Worm (Caenorhabditis elegans) whole organism, mixed stage, embryonic: ENCODE results near the gene F54F12.2.
A peak's percentile ranks its signal among the peaks of the same experiment; 100 is the strongest.

ENCODE experiments used
- M03D4.4 ChIP-seq: sonication (generic microtip); optimal IDR thresholded peaks from 2 replicates; lab custom pipeline; 2017; ENCODE audit warnings: mild to moderate bottlenecking, missing genetic modification characterization, missing compliant biosample characterization
- bed-3 ChIP-seq: fragments of 200-800 bp; sonication (Bioruptor generic); optimal IDR thresholded peaks from 3 replicates; lab custom pipeline; 2018; ENCODE audit warnings: mild to moderate bottlenecking, missing genetic modification characterization, moderate library complexity, missing compliant biosample characterization
- blmp-1 ChIP-seq: fragments of 150-350 bp; optimal IDR thresholded peaks from 2 replicates; lab custom pipeline; 2014; ENCODE audit warnings: missing biosample characterization, missing genetic modification characterization
- ceh-39 ChIP-seq: fragments of 150-350 bp; optimal IDR thresholded peaks from 2 replicates; lab custom pipeline; 2014; ENCODE audit warnings: missing biosample characterization, missing genetic modification characterization
- ceh-43 ChIP-seq: fragments of 200-800 bp; sonication (Bioruptor generic); optimal IDR thresholded peaks from 2 replicates; lab custom pipeline; 2018; ENCODE audit warnings: mild to moderate bottlenecking, missing genetic modification characterization, moderate library complexity, missing compliant biosample characterization
- ceh-83 ChIP-seq: fragments of 200-800 bp; sonication (Bioruptor generic); optimal IDR thresholded peaks from 2 replicates; lab custom pipeline; 2018; ENCODE audit warnings: mild to moderate bottlenecking, missing genetic modification characterization, missing compliant biosample characterization
- ces-1 ChIP-seq: fragments of 150-350 bp; optimal IDR thresholded peaks from 2 replicates; lab custom pipeline; 2014; ENCODE audit warnings: missing biosample characterization, missing genetic modification reagents, missing genetic modification characterization
- cnd-1 ChIP-seq: fragments of 200-800 bp; sonication (Bioruptor generic); optimal IDR thresholded peaks from 2 replicates; lab custom pipeline; 2018; ENCODE audit warnings: mild to moderate bottlenecking, missing genetic modification characterization, missing compliant biosample characterization
- drap-1 ChIP-seq: fragments of 200-800 bp; sonication (Bioruptor generic); optimal IDR thresholded peaks from 3 replicates; lab custom pipeline; 2018; ENCODE audit warnings: mild to moderate bottlenecking, missing genetic modification characterization, missing compliant biosample characterization
- elt-1 ChIP-seq: sonication (generic microtip); optimal IDR thresholded peaks from 2 replicates; lab custom pipeline; 2017; ENCODE audit warnings: missing genetic modification characterization, mild to moderate bottlenecking, missing compliant biosample characterization, antibody characterized with exemption, moderate library complexity, borderline replicate concordance; ENCODE audit not compliant: insufficient read depth
- elt-3 ChIP-seq: fragments of 150-350 bp; optimal IDR thresholded peaks from 2 replicates; lab custom pipeline; 2014; ENCODE audit warnings: missing biosample characterization, missing genetic modification characterization
- flh-1 ChIP-seq: fragments of 200-800 bp; sonication (Bioruptor generic); optimal IDR thresholded peaks from 2 replicates; lab custom pipeline; 2018; ENCODE audit warnings: mild to moderate bottlenecking, missing genetic modification characterization, moderate library complexity, missing compliant biosample characterization
- ham-2 ChIP-seq: fragments of 200-800 bp; sonication (Bioruptor generic); optimal IDR thresholded peaks from 2 replicates; lab custom pipeline; 2018; ENCODE audit warnings: mild to moderate bottlenecking, missing genetic modification characterization, missing compliant biosample characterization
- hlh-1 ChIP-seq: fragments of 150-350 bp; optimal IDR thresholded peaks from 2 replicates; lab custom pipeline; 2014; ENCODE audit warnings: missing biosample characterization, missing genetic modification reagents, missing genetic modification characterization
- lin-13 ChIP-seq: fragments of 150-350 bp; optimal IDR thresholded peaks from 2 replicates; lab custom pipeline; 2014; ENCODE audit warnings: missing biosample characterization, missing genetic modification characterization
- lin-32 ChIP-seq: fragments of 200-800 bp; sonication (Bioruptor generic); optimal IDR thresholded peaks from 2 replicates; lab custom pipeline; 2018; ENCODE audit warnings: mild to moderate bottlenecking, missing genetic modification characterization, missing compliant biosample characterization
- lsy-2 ChIP-seq: fragments of 150-350 bp; optimal IDR thresholded peaks from 2 replicates; lab custom pipeline; 2014; ENCODE audit warnings: missing biosample characterization, missing genetic modification characterization
- mab-5 ChIP-seq: fragments of 150-350 bp; optimal IDR thresholded peaks from 2 replicates; lab custom pipeline; 2014; ENCODE audit warnings: missing biosample characterization, missing genetic modification characterization
- mep-1 ChIP-seq: fragments of 150-350 bp; optimal IDR thresholded peaks from 2 replicates; lab custom pipeline; 2017; ENCODE audit warnings: missing biosample characterization, missing genetic modification reagents, missing genetic modification characterization, inconsistent platforms
- mls-2 ChIP-seq: sonication (generic microtip); optimal IDR thresholded peaks from 2 replicates; lab custom pipeline; 2016; ENCODE audit warnings: mild to moderate bottlenecking, missing genetic modification characterization, moderate library complexity, missing compliant biosample characterization
- nhr-12 ChIP-seq: fragments of 150-350 bp; optimal IDR thresholded peaks from 2 replicates; lab custom pipeline; 2014; ENCODE audit warnings: missing biosample characterization, missing genetic modification characterization
- nhr-2 ChIP-seq: fragments of 150-350 bp; optimal IDR thresholded peaks from 2 replicates; lab custom pipeline; 2014; ENCODE audit warnings: missing biosample characterization, missing genetic modification characterization
- nhr-237 ChIP-seq: fragments of 150-350 bp; optimal IDR thresholded peaks from 2 replicates; lab custom pipeline; 2014; ENCODE audit warnings: missing biosample characterization, missing genetic modification characterization
- nhr-28 ChIP-seq: fragments of 150-350 bp; optimal IDR thresholded peaks from 2 replicates; lab custom pipeline; 2014; ENCODE audit warnings: missing biosample characterization, missing genetic modification characterization
- nhr-76 ChIP-seq: sonication (generic microtip); optimal IDR thresholded peaks from 2 replicates; lab custom pipeline; 2017; ENCODE audit warnings: missing biosample characterization, missing genetic modification characterization
- pha-4 ChIP-seq: fragments of 150-350 bp; optimal IDR thresholded peaks from 2 replicates; lab custom pipeline; 2018; ENCODE audit warnings: missing biosample characterization, missing genetic modification reagents, missing genetic modification characterization
- sem-2 ChIP-seq: fragments of 200-800 bp; sonication (Bioruptor generic); optimal IDR thresholded peaks from 2 replicates; lab custom pipeline; 2018; ENCODE audit warnings: mild to moderate bottlenecking, missing genetic modification characterization, missing compliant biosample characterization
- snpc-4 ChIP-seq: fragments of 150-350 bp; optimal IDR thresholded peaks from 2 replicates; lab custom pipeline; 2014; ENCODE audit warnings: missing biosample characterization, missing genetic modification characterization
- sptf-1 ChIP-seq: sonication (generic microtip); optimal IDR thresholded peaks from 2 replicates; lab custom pipeline; 2017; ENCODE audit warnings: mild to moderate bottlenecking, missing genetic modification characterization, moderate library complexity, missing compliant biosample characterization
- tbx-8 ChIP-seq: fragments of 200-800 bp; sonication (Bioruptor generic); optimal IDR thresholded peaks from 2 replicates; lab custom pipeline; 2018; ENCODE audit warnings: mild to moderate bottlenecking, missing genetic modification characterization, moderate library complexity, missing compliant biosample characterization
- unc-39 ChIP-seq: fragments of 150-350 bp; optimal IDR thresholded peaks from 2 replicates; lab custom pipeline; 2014; ENCODE audit warnings: missing biosample characterization, missing genetic modification characterization
- unc-62 ChIP-seq: fragments of 150-350 bp; optimal IDR thresholded peaks from 2 replicates; lab custom pipeline; 2014; ENCODE audit warnings: missing biosample characterization, missing genetic modification reagents, missing genetic modification characterization
- zip-8 ChIP-seq: fragments of 150-350 bp; optimal IDR thresholded peaks from 2 replicates; lab custom pipeline; 2014; ENCODE audit warnings: missing biosample characterization, missing genetic modification characterization
- ztf-11 ChIP-seq: fragments of 150-350 bp; optimal IDR thresholded peaks from 2 replicates; lab custom pipeline; 2014; ENCODE audit warnings: missing biosample characterization, missing genetic modification characterization

Gene F54F12.2

ce11 chrIII:13049956-13050355 lies 10.1 kb downstream of the F54F12.2 start:
- no peak for TF ChIP-seq drap-1 (GFP tag; lab: Kevin White, UChicago)
- TF ChIP-seq nhr-76 (tag; lab: Kevin White, UChicago), result no peak
- no peak for TF ChIP-seq M03D4.4 (tag; lab: Kevin White, UChicago)
- no peak for TF ChIP-seq ztf-11
- no peak for TF ChIP-seq mep-1 (tag; lab: Kevin White, UChicago)
- TF ChIP-seq hlh-1 (tag; lab: Kevin White, UChicago), result no peak
- TF ChIP-seq bed-3 (GFP tag; lab: Kevin White, UChicago), result no peak
- TF ChIP-seq mab-5 (tag; lab: Kevin White, UChicago), result no peak
- no peak for TF ChIP-seq nhr-237 (tag; lab: Kevin White, UChicago)

ce11 chrIII:13055342-13055741 lies 15.5 kb downstream of the F54F12.2 start, which contains the start of gene F54F12.1:
Gene F54F12.1, minus strand, starts transcription at chrIII:13055442.
- TF ChIP-seq tbx-8 (GFP tag; lab: Kevin White, UChicago) (no peak), unc-62 (GFP tag; lab: Kevin White, UChicago) (no peak), sptf-1 (tag; lab: Kevin White, UChicago) (no peak), mab-5 (tag; lab: Kevin White, UChicago) (no peak), nhr-237 (tag; lab: Kevin White, UChicago) (no peak), drap-1 (GFP tag; lab: Kevin White, UChicago) (no peak), sem-2 (GFP tag; lab: Kevin White, UChicago) (no peak), elt-1 (tag; lab: Kevin White, UChicago) (no peak), ztf-11 (no peak)
- TF ChIP-seq, all 35 proteins: peak for 0

- TF ChIP-seq ham-2 (GFP tag; lab: Kevin White, UChicago) (peak; percentile 20), sptf-1 (tag; lab: Kevin White, UChicago) (no peak)
- TF ChIP-seq, all 35 proteins: peak for 1
Observed at ce11 chrIII:13056230-13056629, 16.4 kb downstream of the F54F12.2 start.

ce11 chrIII:13056735-13057134 lies 16.9 kb downstream of the F54F12.2 start:
- TF ChIP-seq nhr-12 (tag; lab: Kevin White, UChicago) (no peak), nhr-2 (tag; lab: Kevin White, UChicago) (no peak), nhr-28 (no peak)

ce11 chrIII:13058140-13058539 lies 18.3 kb downstream of the F54F12.2 start:
- TF ChIP-seq zip-8 (tag; lab: Kevin White, UChicago), result no peak
- no peak for TF ChIP-seq lin-13
- TF ChIP-seq hlh-1 (tag; lab: Kevin White, UChicago), result no peak
- no peak for TF ChIP-seq ces-1 (GFP tag; lab: Kevin White, UChicago)
- TF ChIP-seq nhr-2 (tag; lab: Kevin White, UChicago), result no peak
- TF ChIP-seq mab-5 (tag; lab: Kevin White, UChicago), result no peak
- no peak for TF ChIP-seq tbx-8 (GFP tag; lab: Kevin White, UChicago)
- TF ChIP-seq ceh-83, result no peak
- TF ChIP-seq sem-2 (GFP tag; lab: Kevin White, UChicago), result no peak
- no peak for TF ChIP-seq elt-3
- TF ChIP-seq nhr-76 (tag; lab: Kevin White, UChicago), result no peak
- no peak for TF ChIP-seq ceh-39 (tag; lab: Kevin White, UChicago)
- TF ChIP-seq bed-3 (GFP tag; lab: Kevin White, UChicago), result no peak
- TF ChIP-seq nhr-28, result no peak
- TF ChIP-seq mep-1 (tag; lab: Kevin White, UChicago), result no peak

ce11 chrIII:13059335-13059734 lies 19.5 kb downstream of the F54F12.2 start:
- TF ChIP-seq ztf-11, result no peak
- TF ChIP-seq nhr-237 (tag; lab: Kevin White, UChicago), result no peak
- TF ChIP-seq M03D4.4 (tag; lab: Kevin White, UChicago), result no peak
- TF ChIP-seq flh-1 (GFP tag; lab: Kevin White, UChicago), result no peak
- no peak for TF ChIP-seq elt-3
- no peak for TF ChIP-seq unc-39
- no peak for TF ChIP-seq blmp-1
- TF ChIP-seq, all 35 proteins: peak for 0

- TF ChIP-seq lin-32 (GFP tag; lab: Kevin White, UChicago), result no peak
- peak; percentile 89 for TF ChIP-seq pha-4 (tag; lab: Kevin White, UChicago)
- no peak for TF ChIP-seq cnd-1
- TF ChIP-seq elt-1 (tag; lab: Kevin White, UChicago), result no peak
- peak; percentile 43 for TF ChIP-seq mls-2 (tag; lab: Kevin White, UChicago)
- TF ChIP-seq sem-2 (GFP tag; lab: Kevin White, UChicago), result no peak
- peak; percentile 47 for TF ChIP-seq ceh-39 (tag; lab: Kevin White, UChicago)
- TF ChIP-seq ces-1 (GFP tag; lab: Kevin White, UChicago), result peak; percentile 100
- no peak for TF ChIP-seq unc-39
- no peak for TF ChIP-seq ceh-83
- peak; percentile 80 for TF ChIP-seq hlh-1 (tag; lab: Kevin White, UChicago)
- TF ChIP-seq unc-62 (GFP tag; lab: Kevin White, UChicago), result peak; percentile 74
- TF ChIP-seq lsy-2 (tag; lab: Kevin White, UChicago), result peak; percentile 80
- peak; percentile 21 for TF ChIP-seq ztf-11
- peak; percentile 72 for TF ChIP-seq mep-1 (tag; lab: Kevin White, UChicago)
- TF ChIP-seq nhr-28, result no peak
- no peak for TF ChIP-seq flh-1 (GFP tag; lab: Kevin White, UChicago)
- TF ChIP-seq nhr-12 (tag; lab: Kevin White, UChicago), result no peak
- TF ChIP-seq drap-1 (GFP tag; lab: Kevin White, UChicago), result no peak
- peak; percentile 5 for TF ChIP-seq ceh-43
- peak; percentile 84 for TF ChIP-seq mab-5 (tag; lab: Kevin White, UChicago)
- no peak for TF ChIP-seq zip-8 (tag; lab: Kevin White, UChicago)
- peak; percentile 37 for TF ChIP-seq lin-13
- no peak for TF ChIP-seq tbx-8 (GFP tag; lab: Kevin White, UChicago)
- TF ChIP-seq snpc-4 (tag; lab: Kevin White, UChicago), result no peak
- no peak for TF ChIP-seq elt-3
Observed at ce11 chrIII:13061136-13061535, 21.3 kb downstream of the F54F12.2 start.
